Worm (Caenorhabditis elegans) whole organism, L4/young adult: ENCODE measurements around the gene algn-12.

ENCODE experiments used
- W03F9.2 ChIP-seq: fragments of 150-350 bp; optimal IDR thresholded peaks from 2 replicates; lab custom pipeline; 2014; ENCODE audit warnings: missing biosample characterization, missing genetic modification characterization
- dao-5 ChIP-seq: sonication (generic microtip); optimal IDR thresholded peaks from 2 replicates; lab custom pipeline; 2016; ENCODE audit warnings: missing genotype, missing genetic modification characterization, moderate library complexity, missing compliant biosample characterization
- him-1 ChIP-seq: sonication (generic microtip); optimal IDR thresholded peaks from 2 replicates; lab custom pipeline; 2016; ENCODE audit warnings: missing genotype, missing genetic modification reagents, missing genetic modification characterization, missing compliant biosample characterization

algn-12 gene

DNA sequence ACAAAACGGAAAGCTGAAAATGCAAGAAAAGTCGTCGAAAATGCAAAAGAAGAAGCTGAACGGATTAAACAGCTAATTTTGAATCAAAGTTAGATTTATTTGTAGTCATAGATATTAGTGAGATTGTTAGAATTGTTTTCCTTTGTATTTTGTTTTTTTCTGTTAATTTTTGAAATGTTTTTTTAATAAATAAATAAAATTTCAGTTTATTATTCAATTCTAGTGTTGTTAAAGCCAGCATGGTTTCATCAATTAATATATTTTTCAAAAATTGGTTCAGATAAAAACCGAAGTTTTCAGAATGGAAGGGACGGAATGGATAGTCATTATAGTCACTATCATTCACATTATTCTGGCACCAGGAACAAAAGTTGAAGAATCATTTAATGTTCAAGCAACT lies at the start of gene algn-12:
algn-12 (plus strand) TSS at position 301 of the 400 bp plus-strand sequence.
- TF ChIP-seq him-1 = no peak
- no peak for TF ChIP-seq W03F9.2 (tag; lab: Kevin White, UChicago)

ce11 chrV:7985860-7986259 lies 49.1 kb upstream of the algn-12 start, which contains the start of gene Y97E10AL.1:
Gene Y97E10AL.1, plus strand, starts transcription at chrV:7986160.
- TF ChIP-seq him-1 = no peak
- no peak for TF ChIP-seq W03F9.2 (tag; lab: Kevin White, UChicago)
- no peak for TF ChIP-seq dao-5 (tag; lab: Kevin White, UChicago)

DNA sequence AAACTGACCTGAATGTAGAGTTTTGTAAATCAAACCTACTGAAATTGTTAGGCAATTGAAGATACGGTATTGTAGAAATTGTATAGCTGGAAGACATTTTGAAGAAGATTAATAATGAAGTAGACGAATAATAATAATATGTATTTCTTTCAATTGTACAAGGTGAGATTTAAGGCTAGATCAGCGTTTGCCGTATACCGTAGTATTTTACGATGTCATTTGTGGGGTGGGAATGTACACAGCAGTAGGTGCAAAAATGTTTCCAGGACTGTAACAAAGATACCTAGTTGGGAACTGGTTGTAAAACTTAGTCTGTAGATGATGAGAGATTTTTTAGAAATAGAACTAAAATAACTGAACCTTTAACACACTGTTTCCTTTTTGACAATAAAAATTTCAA lies 40.3 kb upstream of the algn-12 start, which contains the start of gene ceh-76:
ceh-76 (minus strand) TSS at position 101 of the 400 bp plus-strand sequence.
- no peak for TF ChIP-seq W03F9.2 (tag; lab: Kevin White, UChicago)
- TF ChIP-seq dao-5 (tag; lab: Kevin White, UChicago) = no peak
- no peak for TF ChIP-seq him-1

ce11 chrV:7995165-7995564 lies 39.7 kb upstream of the algn-12 start:
- no peak for TF ChIP-seq dao-5 (tag; lab: Kevin White, UChicago)
- no peak for TF ChIP-seq him-1
- TF ChIP-seq W03F9.2 (tag; lab: Kevin White, UChicago) = no peak

DNA sequence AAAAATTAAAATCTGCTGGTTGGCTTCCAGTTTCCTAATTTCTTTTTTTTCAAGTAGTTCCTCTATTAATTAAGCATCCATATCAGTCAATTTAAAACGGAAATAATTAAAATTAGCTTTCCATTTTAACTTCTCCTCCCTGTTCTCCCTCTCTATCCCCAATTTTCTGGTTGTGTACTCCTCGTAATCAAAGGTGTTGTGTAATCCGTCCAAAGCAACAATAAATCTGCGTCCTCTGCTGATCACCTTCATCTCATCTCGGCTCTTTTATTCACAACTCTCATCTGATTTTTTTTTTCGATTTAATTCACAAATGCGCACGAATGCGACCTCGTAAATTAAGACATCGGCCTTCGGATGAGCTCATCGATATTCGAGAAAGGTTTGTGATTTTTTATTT lies 39.0 kb upstream of the algn-12 start, which contains the start of gene Y97E10AR.2:
Y97E10AR.2 (plus strand) TSS at position 301 of the 400 bp plus-strand sequence.
- TF ChIP-seq him-1 = no peak
- no peak for TF ChIP-seq dao-5 (tag; lab: Kevin White, UChicago)
- no peak for TF ChIP-seq W03F9.2 (tag; lab: Kevin White, UChicago)

ce11 chrV:8000929-8001513 lies 33.9 kb upstream of the algn-12 start, which contains the start of gene Y97E10AR.1:
Gene Y97E10AR.1, plus strand, starts transcription at chrV:8001463.
- TF ChIP-seq dao-5 (tag; lab: Kevin White, UChicago) = no peak
- TF ChIP-seq W03F9.2 (tag; lab: Kevin White, UChicago) = peak; percentile 74
- peak; percentile 90 for TF ChIP-seq him-1

- TF ChIP-seq him-1 (no peak), W03F9.2 (tag; lab: Kevin White, UChicago) (no peak), dao-5 (tag; lab: Kevin White, UChicago) (no peak)
Measured at ce11 chrV:8005000-8005399, 29.9 kb upstream of the algn-12 start, which contains the start of gene Y97E10AR.8. Gene Y97E10AR.8, plus strand, starts transcription at chrV:8005300.

- TF ChIP-seq dao-5 (tag; lab: Kevin White, UChicago) (no peak), him-1 (no peak)
Measured at ce11 chrV:8007460-8008292, 27.2 kb upstream of the algn-12 start, which contains the start of gene Y97E10AR.3. Gene Y97E10AR.3, minus strand, starts transcription at chrV:8007510.

DNA sequence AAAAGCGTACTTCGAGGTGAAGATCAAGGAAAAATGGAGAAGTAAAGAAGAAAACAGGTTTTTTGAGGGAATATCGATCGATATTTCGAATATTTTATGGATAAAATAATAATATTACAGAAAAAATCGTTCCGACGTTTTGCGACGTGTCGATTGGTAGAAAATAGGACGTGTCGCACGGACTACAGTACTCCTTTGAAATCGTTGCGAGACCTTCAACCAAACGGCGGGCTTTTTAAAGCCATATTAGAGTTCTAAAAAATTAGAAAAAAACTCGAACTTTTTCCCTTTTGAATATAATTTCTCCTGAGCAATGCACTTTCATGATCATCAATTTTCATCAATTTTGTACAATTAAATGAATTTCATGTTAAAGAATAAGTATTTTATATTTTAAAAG lies 24.8 kb upstream of the algn-12 start, which contains the start of gene Y97E10AR.4:
Y97E10AR.4 (minus strand) TSS at position 131 of the 400 bp plus-strand sequence.
- TF ChIP-seq W03F9.2 (tag; lab: Kevin White, UChicago) (no peak), him-1 (no peak), dao-5 (tag; lab: Kevin White, UChicago) (no peak)

DNA sequence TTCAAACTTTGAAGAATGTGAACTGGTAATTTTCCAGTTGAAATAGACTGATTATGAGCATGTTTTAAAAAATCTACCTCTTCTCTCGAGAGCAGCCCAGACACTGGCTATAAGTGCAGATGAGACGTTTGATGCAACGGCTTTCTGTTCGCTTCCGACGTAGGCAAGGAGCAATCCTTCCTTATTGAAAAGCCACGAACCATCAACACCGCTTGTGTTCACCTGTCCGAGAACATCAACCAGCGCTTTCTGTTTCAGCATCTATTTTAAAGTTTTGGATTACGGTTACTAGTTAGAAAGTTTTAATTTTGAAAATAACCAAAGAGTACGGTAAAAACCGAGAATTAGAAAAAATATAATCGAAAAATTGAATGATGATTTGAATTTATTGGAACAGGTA lies 24.1 kb upstream of the algn-12 start, which contains the start of gene lmtr-2:
lmtr-2 (minus strand) TSS at position 261 of the 400 bp plus-strand sequence.
- TF ChIP-seq W03F9.2 (tag; lab: Kevin White, UChicago) (no peak), dao-5 (tag; lab: Kevin White, UChicago) (no peak), him-1 (no peak)

- TF ChIP-seq dao-5 (tag; lab: Kevin White, UChicago) = no peak
- TF ChIP-seq him-1 = no peak
- no peak for TF ChIP-seq W03F9.2 (tag; lab: Kevin White, UChicago)
Measured at ce11 chrV:8012032-8012431, 22.9 kb upstream of the algn-12 start, which contains the start of gene rpb-9. Gene rpb-9, minus strand, starts transcription at chrV:8012345.

ce11 chrV:8013901-8014388 lies 21.0 kb upstream of the algn-12 start, which contains the start of gene Y97E10AR.6:
Gene Y97E10AR.6, minus strand, starts transcription at chrV:8013951.
- TF ChIP-seq him-1 (no peak), W03F9.2 (tag; lab: Kevin White, UChicago) (peak; percentile 25)

- no peak for TF ChIP-seq dao-5 (tag; lab: Kevin White, UChicago)
- TF ChIP-seq W03F9.2 (tag; lab: Kevin White, UChicago) = no peak
- no peak for TF ChIP-seq him-1
Measured at ce11 chrV:8016928-8017327, 18.0 kb upstream of the algn-12 start, which contains the start of gene sptl-2. Gene sptl-2, plus strand, starts transcription at chrV:8017207.
